Worm (Caenorhabditis elegans) whole organism, early embryonic: ENCODE measurements around the gene sdz-38.

Experiments used
- ama-1 ChIP-seq: fragments of 150-350 bp; optimal IDR thresholded peaks from 2 replicates; lab custom pipeline; 2014
- ceh-36 ChIP-seq: sonication (generic microtip); optimal IDR thresholded peaks from 2 replicates; lab custom pipeline; 2016; ENCODE audit warnings: missing genetic modification characterization, inconsistent platforms, missing compliant biosample characterization
- ets-7 ChIP-seq: sonication (generic microtip); optimal IDR thresholded peaks from 2 replicates; lab custom pipeline; 2016; ENCODE audit warnings: missing genotype, missing genetic modification characterization, missing compliant biosample characterization
- flt-1 ChIP-seq: fragments of 200-800 bp; sonication (Bioruptor generic); IDR thresholded peaks from 2 replicates; pipeline ENCODE4 v1.3.6; 2022; ENCODE audit warnings: missing genetic modification characterization, missing compliant biosample characterization
- hmbx-1 ChIP-seq: sonication (generic microtip); optimal IDR thresholded peaks from 2 replicates; lab custom pipeline; 2016; ENCODE audit warnings: mild to moderate bottlenecking, missing genetic modification characterization, missing compliant biosample characterization
- hnd-1 ChIP-seq: sonication (generic microtip); optimal IDR thresholded peaks from 2 replicates; lab custom pipeline; 2016; ENCODE audit warnings: missing genetic modification characterization, missing compliant biosample characterization
- scrt-1 ChIP-seq: fragments of 200-800 bp; sonication (Bioruptor generic); IDR thresholded peaks from 2 replicates; pipeline ENCODE4 v1.3.6; 2022; ENCODE audit warnings: missing genetic modification characterization, missing compliant biosample characterization

DNA sequence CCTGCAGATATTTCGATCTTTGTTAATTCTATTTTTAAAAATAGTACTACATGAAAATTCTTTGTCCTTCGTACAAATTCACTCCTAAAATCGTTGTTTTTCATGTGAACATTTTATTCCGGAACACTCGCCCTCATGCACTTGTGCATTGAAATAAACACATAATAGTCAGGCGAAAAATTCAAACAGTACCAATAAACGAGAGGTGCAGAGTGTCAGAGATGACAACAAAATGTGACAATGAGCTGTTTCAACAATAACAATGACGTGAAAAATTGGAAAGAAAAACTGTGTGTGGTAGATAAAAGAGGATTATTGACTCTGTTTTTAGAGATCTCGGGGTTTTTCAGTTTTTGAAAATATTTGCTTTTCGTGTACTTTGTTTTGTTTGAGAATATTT is 46.5 kb upstream of the sdz-38 start, which contains the start of gene F52H3.6:
- TF ChIP-seq hmbx-1 (tag; lab: Kevin White, UChicago) (no peak), ama-1 (lab: Kevin White, UChicago) (no peak), flt-1 (GFP tag; lab: Robert Waterston, UW) (no peak), scrt-1 (no peak), ceh-36 (tag; lab: Kevin White, UChicago) (no peak), hnd-1 (no peak), ets-7 (no peak)
